Fruit fly (Drosophila melanogaster) whole organism, prepupa: ENCODE results near the gene ebd1.

Source experiments
- Blimp-1 ChIP-seq: fragments of 200-800 bp; sonication (Bioruptor generic); optimal IDR thresholded peaks from 3 replicates; lab custom pipeline; 2017; ENCODE audit warnings: missing biosample characterization, missing genetic modification characterization, mild to moderate bottlenecking, moderate library complexity, missing genetic modification reagents
- CG10631 ChIP-seq: fragments of 200-800 bp; sonication (Bioruptor generic); optimal IDR thresholded peaks from 2 replicates; lab custom pipeline; 2016; ENCODE audit warnings: missing biosample characterization, missing genetic modification characterization
- CG10669 ChIP-seq: fragments of 200-800 bp; sonication (Bioruptor generic); optimal IDR thresholded peaks from 3 replicates; lab custom pipeline; 2018; ENCODE audit warnings: missing biosample characterization, mild to moderate bottlenecking, missing genetic modification characterization, moderate library complexity
- CG11294 ChIP-seq: fragments of 200-800 bp; sonication (Bioruptor generic); IDR thresholded peaks from 2 replicates; pipeline ENCODE4 v1.3.6; 2022; ENCODE audit warnings: missing biosample characterization, missing genetic modification characterization
- CG11762 ChIP-seq: fragments of 200-800 bp; sonication (Bioruptor generic); optimal IDR thresholded peaks from 3 replicates; lab custom pipeline; 2016; ENCODE audit warnings: missing biosample characterization, missing genetic modification characterization; ENCODE audit not compliant: insufficient read depth
- CG11902 ChIP-seq: fragments of 200-800 bp; sonication (Bioruptor generic); optimal IDR thresholded peaks from 3 replicates; lab custom pipeline; 2016; ENCODE audit warnings: missing biosample characterization, missing genetic modification characterization
- CG15336 ChIP-seq: fragments of 200-800 bp; sonication (Bioruptor generic); IDR thresholded peaks from 2 replicates; pipeline ENCODE4 v1.3.6; 2022; ENCODE audit warnings: missing biosample characterization, missing genetic modification characterization
- CG1621 ChIP-seq: fragments of 200-800 bp; sonication (Bioruptor generic); optimal IDR thresholded peaks from 3 replicates; lab custom pipeline; 2018; ENCODE audit warnings: missing biosample characterization, mild to moderate bottlenecking, missing genetic modification characterization
- CG16779 ChIP-seq: fragments of 200-800 bp; sonication (Bioruptor generic); optimal IDR thresholded peaks from 3 replicates; lab custom pipeline; 2017; ENCODE audit warnings: missing biosample characterization, mild to moderate bottlenecking, missing genetic modification characterization
- CG3032 ChIP-seq: fragments of 200-800 bp; optimal IDR thresholded peaks from 2 replicates; lab custom pipeline; 2019; ENCODE audit warnings: missing biosample characterization, mild to moderate bottlenecking, missing genetic modification characterization, moderate library complexity
- CG31627 ChIP-seq: fragments of 200-800 bp; sonication (Bioruptor generic); optimal IDR thresholded peaks from 3 replicates; lab custom pipeline; 2016; ENCODE audit warnings: missing biosample characterization, missing genetic modification characterization
- CG32006 ChIP-seq: fragments of 200-800 bp; sonication (Bioruptor generic); optimal IDR thresholded peaks from 3 replicates; lab custom pipeline; 2017; ENCODE audit warnings: missing biosample characterization, mild to moderate bottlenecking, missing genetic modification characterization
- CG34406 ChIP-seq: fragments of 200-800 bp; sonication (Bioruptor generic); optimal IDR thresholded peaks from 3 replicates; lab custom pipeline; 2016; ENCODE audit warnings: missing biosample characterization, missing genetic modification characterization
- CG4318 ChIP-seq: fragments of 200-800 bp; sonication (Bioruptor generic); optimal IDR thresholded peaks from 3 replicates; lab custom pipeline; 2017; ENCODE audit warnings: missing biosample characterization, mild to moderate bottlenecking, missing genetic modification characterization
- CG6163 ChIP-seq: fragments of 200-800 bp; sonication (Bioruptor generic); IDR thresholded peaks from 3 replicates; pipeline ENCODE4 v1.3.6; 2022; ENCODE audit warnings: missing biosample characterization, missing genetic modification characterization
- CG6276 ChIP-seq: fragments of 200-800 bp; sonication (Bioruptor generic); optimal IDR thresholded peaks from 2 replicates; lab custom pipeline; 2017; ENCODE audit warnings: missing biosample characterization, mild to moderate bottlenecking, missing genetic modification characterization
- CG6792 ChIP-seq: fragments of 200-800 bp; sonication (Bioruptor generic); optimal IDR thresholded peaks from 3 replicates; lab custom pipeline; 2016; ENCODE audit warnings: missing biosample characterization, missing genetic modification characterization
- CG6854 ChIP-seq: fragments of 200-800 bp; sonication (Bioruptor generic); optimal IDR thresholded peaks from 2 replicates; lab custom pipeline; 2017; ENCODE audit warnings: missing biosample characterization, mild to moderate bottlenecking, missing genetic modification characterization
- CG7368 ChIP-seq: fragments of 200-800 bp; sonication (Bioruptor generic); optimal IDR thresholded peaks from 3 replicates; lab custom pipeline; 2016; ENCODE audit warnings: missing biosample characterization, missing genetic modification characterization
- CG8319 ChIP-seq: fragments of 200-800 bp; sonication (Bioruptor generic); optimal IDR thresholded peaks from 3 replicates; lab custom pipeline; 2016; ENCODE audit warnings: missing biosample characterization, missing genetic modification characterization
- CG8632 ChIP-seq: fragments of 200-800 bp; sonication (Bioruptor generic); optimal IDR thresholded peaks from 3 replicates; lab custom pipeline; 2016; ENCODE audit warnings: missing biosample characterization, missing genetic modification characterization
- CG9139 ChIP-seq: fragments of 200-800 bp; sonication (Bioruptor generic); optimal IDR thresholded peaks from 3 replicates; lab custom pipeline; 2017; ENCODE audit warnings: missing biosample characterization, mild to moderate bottlenecking, missing genetic modification characterization
- Eip78C ChIP-seq: fragments of 200-800 bp; sonication (Bioruptor generic); peaks from one replicate; lab custom pipeline; 2016; ENCODE audit warnings: missing biosample characterization, missing genetic modification characterization
- Ets21C ChIP-seq: fragments of 200-800 bp; sonication (Bioruptor generic); optimal IDR thresholded peaks from 3 replicates; lab custom pipeline; 2016; ENCODE audit warnings: missing biosample characterization, missing genetic modification characterization
- Gug ChIP-seq: fragments of 200-800 bp; sonication (Bioruptor generic); IDR thresholded peaks from 2 replicates; pipeline ENCODE4 v1.3.6; 2022; ENCODE audit warnings: missing biosample characterization, missing genetic modification characterization
- Hr38 ChIP-seq: sonication (Bioruptor generic); optimal IDR thresholded peaks from 2 replicates; lab custom pipeline; 2016; ENCODE audit warnings: missing biosample characterization, missing genetic modification characterization
- Hr39 ChIP-seq: fragments of 200-800 bp; sonication (Bioruptor generic); optimal IDR thresholded peaks from 2 replicates; lab custom pipeline; 2016; ENCODE audit warnings: missing biosample characterization, missing genetic modification characterization
- Hr4 ChIP-seq: fragments of 200-800 bp; sonication (Bioruptor generic); optimal IDR thresholded peaks from 3 replicates; lab custom pipeline; 2016; ENCODE audit warnings: missing biosample characterization, missing genetic modification characterization
- Lpt ChIP-seq: fragments of 200-800 bp; sonication (Bioruptor generic); optimal IDR thresholded peaks from 3 replicates; lab custom pipeline; 2016; ENCODE audit warnings: missing biosample characterization, missing genetic modification characterization
- Met ChIP-seq: fragments of 200-800 bp; sonication (Bioruptor generic); optimal IDR thresholded peaks from 3 replicates; lab custom pipeline; 2016; ENCODE audit warnings: missing biosample characterization, missing genetic modification characterization
- OdsH ChIP-seq: fragments of 200-800 bp; sonication (Bioruptor generic); optimal IDR thresholded peaks from 3 replicates; lab custom pipeline; 2016; ENCODE audit warnings: missing biosample characterization, missing genetic modification characterization
- Smox ChIP-seq: fragments of 200-800 bp; sonication (Bioruptor generic); optimal IDR thresholded peaks from 3 replicates; lab custom pipeline; 2016; ENCODE audit warnings: missing biosample characterization, missing genetic modification characterization
- Sox14 ChIP-seq: fragments of 200-800 bp; sonication (Bioruptor generic); optimal IDR thresholded peaks from 3 replicates; lab custom pipeline; 2016; ENCODE audit warnings: missing biosample characterization, missing genetic modification characterization
- Sox15 ChIP-seq: fragments of 200-800 bp; sonication (Bioruptor generic); optimal IDR thresholded peaks from 3 replicates; lab custom pipeline; 2016; ENCODE audit warnings: missing biosample characterization, missing genetic modification characterization
- acj6 ChIP-seq: fragments of 200-800 bp; sonication (Bioruptor generic); optimal IDR thresholded peaks from 3 replicates; lab custom pipeline; 2016; ENCODE audit warnings: missing biosample characterization, missing genetic modification characterization
- cyc ChIP-seq: fragments of 200-800 bp; sonication (Bioruptor generic); optimal IDR thresholded peaks from 3 replicates; lab custom pipeline; 2016; ENCODE audit warnings: missing biosample characterization, missing genetic modification characterization
- dac ChIP-seq: fragments of 200-800 bp; sonication (Bioruptor generic); optimal IDR thresholded peaks from 2 replicates; lab custom pipeline; 2017; ENCODE audit warnings: missing biosample characterization, mild to moderate bottlenecking, missing genetic modification characterization
- dsx ChIP-seq: fragments of 200-800 bp; optimal IDR thresholded peaks from 3 replicates; lab custom pipeline; 2019; ENCODE audit warnings: missing biosample characterization, mild to moderate bottlenecking, missing genetic modification characterization, moderate library complexity; ENCODE audit not compliant: poor library complexity, severe bottlenecking
- eg ChIP-seq: fragments of 200-800 bp; sonication (Bioruptor generic); IDR thresholded peaks from 3 replicates; pipeline ENCODE4 v1.3.6; 2022; ENCODE audit warnings: missing biosample characterization, missing genetic modification characterization
- fd85E ChIP-seq: fragments of 200-800 bp; sonication (Bioruptor generic); optimal IDR thresholded peaks from 3 replicates; lab custom pipeline; 2016; ENCODE audit warnings: missing biosample characterization, missing genetic modification characterization
- fkh ChIP-seq: fragments of 200-800 bp; sonication (Bioruptor generic); optimal IDR thresholded peaks from 3 replicates; lab custom pipeline; 2017; ENCODE audit warnings: missing biosample characterization, mild to moderate bottlenecking, missing genetic modification characterization, moderate library complexity
- pdm3 ChIP-seq: fragments of 200-800 bp; sonication (Bioruptor generic); optimal IDR thresholded peaks from 3 replicates; lab custom pipeline; 2016; ENCODE audit warnings: missing biosample characterization, missing genetic modification characterization
- salr ChIP-seq, 2 experiments: fragments of 200-800 bp; sonication (Bioruptor generic); optimal IDR thresholded peaks; 3 replicates each; lab custom pipeline; 2016 to 2018; ENCODE audit warnings: missing biosample characterization in 2 of 2, missing genetic modification characterization in 2 of 2, mild to moderate bottlenecking in 1 of 2
- spab ChIP-seq: fragments of 200-800 bp; sonication (Bioruptor generic); optimal IDR thresholded peaks from 2 replicates; lab custom pipeline; 2017; ENCODE audit warnings: missing biosample characterization, mild to moderate bottlenecking, missing genetic modification characterization, missing genetic modification reagents
- ss ChIP-seq, 2 experiments: fragments of 200-800 bp; sonication (Bioruptor generic); optimal IDR thresholded peaks; 2 replicates in 1 of 2; 3 replicates in 1 of 2; lab custom pipeline; 2017 to 2018; ENCODE audit warnings: mild to moderate bottlenecking in 2 of 2, missing biosample characterization in 2 of 2, missing genetic modification characterization in 2 of 2, moderate library complexity in 1 of 2
- svp ChIP-seq: fragments of 200-800 bp; sonication (Bioruptor generic); peaks from one replicate; lab custom pipeline; 2016; ENCODE audit warnings: missing biosample characterization, missing genetic modification characterization
- vri ChIP-seq: fragments of 200-800 bp; sonication (Bioruptor generic); optimal IDR thresholded peaks from 3 replicates; lab custom pipeline; 2016; ENCODE audit warnings: missing biosample characterization, mild to moderate bottlenecking, missing genetic modification characterization

Gene ebd1

dm6 chr3L:660314-661075 lies 24.9 kb downstream of the ebd1 start (continued):
- TF ChIP-seq CG7368 (peak; percentile 35), cyc (GFP tag; lab: Kevin White, UChicago) (peak; percentile 68), CG31627 (GFP tag; lab: Kevin White, UChicago) (peak; percentile 63), fkh (GFP tag; lab: Kevin White, UChicago) (no peak), acj6 (GFP tag; lab: Kevin White, UChicago) (peak; percentile 59), CG8632 (GFP tag; lab: Kevin White, UChicago) (peak; percentile 43), Hr4 (GFP tag; lab: Kevin White, UChicago) (no peak), CG4318 (GFP tag; lab: Kevin White, UChicago) (no peak), CG10669 (GFP tag; lab: Kevin White, UChicago) (peak; percentile 65), CG6792 (peak; percentile 52), vri (GFP tag; lab: Kevin White, UChicago) (peak; percentile 35), CG9139 (GFP tag; lab: Kevin White, UChicago) (peak; percentile 5), CG32006 (GFP tag; lab: Kevin White, UChicago) (peak; percentile 21), CG16779 (tag; lab: Kevin White, UChicago) (peak; percentile 7), salr (GFP tag; optimal IDR thresholded peaks at IDR 0.05; lab: Kevin White, UChicago) (peak; percentile 9 to 27)

DNA sequence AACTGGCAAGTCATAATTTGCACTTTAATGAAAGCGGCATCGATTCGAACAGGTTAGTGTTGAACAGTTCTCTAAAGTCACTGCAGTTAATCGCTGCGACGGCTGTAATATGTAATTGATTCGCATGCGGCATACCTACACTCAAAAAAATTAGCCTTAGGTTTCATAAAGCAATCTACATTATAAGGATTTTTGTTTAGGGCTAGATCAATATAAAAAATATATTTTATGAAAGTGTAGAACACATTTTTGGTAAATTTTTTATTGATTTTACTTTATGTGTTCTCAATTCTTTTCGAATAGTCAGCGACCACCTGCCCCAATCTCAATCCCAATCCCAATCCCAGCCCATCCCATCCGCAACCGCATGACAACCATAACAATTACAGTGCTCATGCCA lies 27.1 kb downstream of the ebd1 start:
- TF ChIP-seq Sox15 (GFP tag; lab: Kevin White, UChicago) = no peak
- peak; percentile 14 for TF ChIP-seq CG10631 (GFP tag; lab: Kevin White, UChicago)
- peak; percentile 46; the same call in 1 of the 2 replicates for TF ChIP-seq CG11294 (GFP tag; lab: Robert Waterston, UW)
- TF ChIP-seq CG7368 = no peak
- peak; percentile 47; the same call in 2 of the 3 replicates for TF ChIP-seq eg
- no peak for TF ChIP-seq CG8319 (GFP tag; lab: Kevin White, UChicago)
- no peak for TF ChIP-seq CG6276 (GFP tag; lab: Kevin White, UChicago)
- TF ChIP-seq Smox (GFP tag; lab: Kevin White, UChicago) = no peak
- TF ChIP-seq Eip78C (GFP tag; lab: Kevin White, UChicago) = peak; percentile 74
- peak; percentile 41; the same call in 1 of the 3 replicates for TF ChIP-seq CG6163 (GFP tag; lab: Robert Waterston, UW)
- TF ChIP-seq dsx = peak; percentile 0
- no peak for TF ChIP-seq CG8632 (GFP tag; lab: Kevin White, UChicago)
- peak; percentile 3 for TF ChIP-seq spab
- no peak for TF ChIP-seq Blimp-1
- no peak for TF ChIP-seq CG1621 (tag; lab: Kevin White, UChicago)
- peak; percentile 54 for TF ChIP-seq svp (GFP tag; lab: Kevin White, UChicago)
- TF ChIP-seq Hr39 (GFP tag; lab: Kevin White, UChicago) = no peak
- no peak for TF ChIP-seq CG10669 (GFP tag; lab: Kevin White, UChicago)
- no peak for TF ChIP-seq CG11902
- TF ChIP-seq CG3032 (tag; lab: Kevin White, UChicago) = no peak
- TF ChIP-seq Hr4 (GFP tag; lab: Kevin White, UChicago) = peak; percentile 18
- TF ChIP-seq ss (GFP tag; optimal IDR thresholded peaks at IDR 0.05; lab: Kevin White, UChicago) = no peak
- TF ChIP-seq CG11762 = no peak
- TF ChIP-seq CG6854 (GFP tag; lab: Kevin White, UChicago) = no peak
- TF ChIP-seq pdm3 (GFP tag; lab: Kevin White, UChicago) = peak; percentile 12
- peak; percentile 20 for TF ChIP-seq OdsH (GFP tag; lab: Kevin White, UChicago)
- TF ChIP-seq CG32006 (GFP tag; lab: Kevin White, UChicago) = peak; percentile 43
- no peak for TF ChIP-seq vri (GFP tag; lab: Kevin White, UChicago)
- no peak for TF ChIP-seq Lpt (GFP tag; lab: Kevin White, UChicago)
- no peak for TF ChIP-seq Ets21C (GFP tag; lab: Kevin White, UChicago)
- no peak for TF ChIP-seq CG34406 (GFP tag; lab: Kevin White, UChicago)
- peak; percentile 59 for TF ChIP-seq CG15336 (GFP tag; lab: Robert Waterston, UW)
- TF ChIP-seq cyc (GFP tag; lab: Kevin White, UChicago) = no peak
- TF ChIP-seq Sox14 (GFP tag; lab: Kevin White, UChicago) = peak; percentile 2
- no peak for TF ChIP-seq salr (GFP tag; optimal IDR thresholded peaks at IDR 0.05; lab: Kevin White, UChicago)
- TF ChIP-seq Hr38 (GFP tag; lab: Kevin White, UChicago) = no peak
- no peak for TF ChIP-seq CG31627 (GFP tag; lab: Kevin White, UChicago)
- peak; percentile 24; the same call in 1 of the 2 replicates for TF ChIP-seq Gug (GFP tag; lab: Robert Waterston, UW)
- TF ChIP-seq fkh (GFP tag; lab: Kevin White, UChicago) = no peak
- TF ChIP-seq Met (GFP tag; lab: Kevin White, UChicago) = no peak
- TF ChIP-seq dac (GFP tag; lab: Kevin White, UChicago) = no peak
- no peak for TF ChIP-seq CG9139 (GFP tag; lab: Kevin White, UChicago)
- TF ChIP-seq fd85E (GFP tag; lab: Kevin White, UChicago) = no peak
